Fruit fly (Drosophila melanogaster): Measurements from ENCODE around the gene eRF3.
A peak's percentile ranks its signal among the peaks of the same experiment; 100 is the strongest.

The eRF3 gene

dm6 chr2L:12467673-12468072 is 33.4 kb downstream of the eRF3 start (continued):
- TF ChIP-seq Ets97D (GFP tag; optimal IDR thresholded peaks at IDR 0.05) = no peak
- peak; percentile 14 for TF ChIP-seq CG6854 (GFP tag; optimal IDR thresholded peaks at IDR 0.05)
- TF ChIP-seq PHDP (tag; optimal IDR thresholded peaks at IDR 0.05) = peak; percentile 54
- peak; percentile 34; the same call in 1 of the 2 replicates for TF ChIP-seq H2.0 (GFP tag; IDR thresholded peaks at IDR 0.05)
- peak; percentile 68 for TF ChIP-seq mirr (GFP tag; optimal IDR thresholded peaks at IDR 0.05)
- TF ChIP-seq abd-A (tag; optimal IDR thresholded peaks at IDR 0.05) = peak; percentile 96
- peak; percentile 84 for TF ChIP-seq B-H2 (GFP tag; optimal IDR thresholded peaks at IDR 0.05)
- TF ChIP-seq Aef1 (GFP tag; IDR thresholded peaks at IDR 0.05) = peak; percentile 40; the same call in 1 of the 3 replicates
- TF ChIP-seq CG12299 (tag; optimal IDR thresholded peaks at IDR 0.05) = peak; percentile 45
- TF ChIP-seq CG30431 (GFP tag; optimal IDR thresholded peaks at IDR 0.05) = no peak
- no peak for TF ChIP-seq gt (GFP tag; IDR thresholded peaks at IDR 0.05)
- peak; percentile 64 for TF ChIP-seq CG11085 (GFP tag; IDR thresholded peaks at IDR 0.05)
- TF ChIP-seq CG4820 (GFP tag; optimal IDR thresholded peaks at IDR 0.05) = no peak
- TF ChIP-seq Hr78 (GFP tag; optimal IDR thresholded peaks at IDR 0.05) = no peak
- peak; percentile 40 for TF ChIP-seq CG18619 (GFP tag; optimal IDR thresholded peaks at IDR 0.05)
- no peak for TF ChIP-seq CG8765 (GFP tag; IDR thresholded peaks at IDR 0.05)
- no peak for TF ChIP-seq CG6791 (GFP tag; IDR thresholded peaks at IDR 0.05; ENCODE audit: partially characterized antibody)
- peak; percentile 6 for TF ChIP-seq pnt (GFP tag; optimal IDR thresholded peaks at IDR 0.05)
- TF ChIP-seq CG18011 (GFP tag; optimal IDR thresholded peaks at IDR 0.05) = peak; percentile 62
- TF ChIP-seq CG6689 (GFP tag; IDR thresholded peaks at IDR 0.05) = 0 out of 2 replicates have a peak, but pooled peaks have one; percentile 7
- peak; percentile 63 for TF ChIP-seq schlank (tag; optimal IDR thresholded peaks at IDR 0.05)
- peak; percentile 12 for TF ChIP-seq Sox102F (GFP tag; optimal IDR thresholded peaks at IDR 0.05)
- peak; percentile 70; the same call in 2 of the 3 replicates for TF ChIP-seq dysf (GFP tag; IDR thresholded peaks at IDR 0.05)
- TF ChIP-seq Dbx (GFP tag; IDR thresholded peaks at IDR 0.05) = peak; percentile 81
- TF ChIP-seq corto (GFP tag; optimal IDR thresholded peaks at IDR 0.05) = no peak
- TF ChIP-seq Atf6 (GFP tag; IDR thresholded peaks at IDR 0.05) = peak; percentile 71
- peak; percentile 55 for TF ChIP-seq CG13296 (GFP tag; optimal IDR thresholded peaks at IDR 0.05)
- TF ChIP-seq CG11504 (tag; optimal IDR thresholded peaks at IDR 0.05) = peak; percentile 26
- peak; percentile 14 for TF ChIP-seq CG11723 (GFP tag; optimal IDR thresholded peaks at IDR 0.05)
- TF ChIP-seq HLH54F (GFP tag; optimal IDR thresholded peaks at IDR 0.05) = peak; percentile 76
- peak; percentile 35 for TF ChIP-seq CG1792 (GFP tag; optimal IDR thresholded peaks at IDR 0.05)
- no peak for TF ChIP-seq TFAM (GFP tag; optimal IDR thresholded peaks at IDR 0.05)
- peak; percentile 29 for TF ChIP-seq Atf-2 (GFP tag; optimal IDR thresholded peaks at IDR 0.05)
- peak; percentile 44; the same call in 1 of the 2 replicates for TF ChIP-seq lmd (GFP tag; IDR thresholded peaks at IDR 0.05)
- peak; percentile 22 for TF ChIP-seq p53 (GFP tag; optimal IDR thresholded peaks at IDR 0.05)
- peak; percentile 51 for TF ChIP-seq CG7839 (tag; optimal IDR thresholded peaks at IDR 0.05)
- peak; percentile 39 to 52 for TF ChIP-seq dpn (GFP tag; optimal IDR thresholded peaks at IDR 0.05)
- no peak for TF ChIP-seq prd (optimal IDR thresholded peaks at IDR 0.05)
- TF ChIP-seq prd (GFP tag; IDR thresholded peaks at IDR 0.05) = peak; percentile 56; the same call in 2 of the 3 replicates
- peak; percentile 16; the same call in 1 of the 3 replicates for TF ChIP-seq CG2889 (GFP tag; IDR thresholded peaks at IDR 0.05)
- TF ChIP-seq CG12769 (tag; optimal IDR thresholded peaks at IDR 0.05) = peak; percentile 84
- peak; percentile 91 for TF ChIP-seq Med (GFP tag)
- no peak for TF ChIP-seq wor (GFP tag; IDR thresholded peaks at IDR 0.05)
- TF ChIP-seq gsb (GFP tag; IDR thresholded peaks at IDR 0.05) = peak; percentile 64; the same call in 1 of the 2 replicates
- peak; percentile 19 for TF ChIP-seq CG3995 (GFP tag; optimal IDR thresholded peaks at IDR 0.05)
- peak; percentile 37 for TF ChIP-seq NK7.1 (GFP tag; optimal IDR thresholded peaks at IDR 0.05)
- TF ChIP-seq Antp (GFP tag; optimal IDR thresholded peaks at IDR 0.05) = peak; percentile 48
- peak; percentile 19; the same call in 1 of the 3 replicates for TF ChIP-seq CG11695 (GFP tag; IDR thresholded peaks at IDR 0.05)
- peak; percentile 32 for TF ChIP-seq NfI (GFP tag; optimal IDR thresholded peaks at IDR 0.05)
- TF ChIP-seq CG12071 (GFP tag; optimal IDR thresholded peaks at IDR 0.05) = peak; percentile 24
- TF ChIP-seq bcd (GFP tag; optimal IDR thresholded peaks at IDR 0.05) = peak; percentile 60

All from whole organism, embryonic.